Worm (Caenorhabditis elegans) whole organism, L3 larva: ENCODE results near the gene oig-3.

Source experiments
- aly-2 ChIP-seq: fragments of 150-350 bp; optimal IDR thresholded peaks from 2 replicates; lab custom pipeline; 2014; ENCODE audit warnings: missing biosample characterization, missing genetic modification characterization
- ceh-9 ChIP-seq: sonication (generic microtip); optimal IDR thresholded peaks from 2 replicates; lab custom pipeline; 2018; ENCODE audit warnings: missing biosample characterization, missing genetic modification characterization
- egl-27 ChIP-seq: sonication (generic microtip); optimal IDR thresholded peaks from 4 replicates; lab custom pipeline; 2017; ENCODE audit warnings: missing biosample characterization, missing genetic modification reagents, missing genetic modification characterization
- elt-2 ChIP-seq: sonication (generic microtip); optimal IDR thresholded peaks from 2 replicates; lab custom pipeline; 2016; ENCODE audit warnings: missing genetic modification reagents, mild to moderate bottlenecking, missing genetic modification characterization, missing compliant biosample characterization
- elt-3 ChIP-seq, 3 experiments: fragments of 150-350 bp in 1 of 3; sonication (generic microtip) in 2 of 3; optimal IDR thresholded peaks; 2 replicates in 2 of 3; 4 replicates in 1 of 3; lab custom pipeline; 2014 to 2017; ENCODE audit warnings: missing biosample characterization in 3 of 3, missing genetic modification characterization in 3 of 3
- fos-1 ChIP-seq: fragments of 150-350 bp; optimal IDR thresholded peaks from 2 replicates; lab custom pipeline; 2014; ENCODE audit warnings: missing biosample characterization, missing genetic modification characterization
- lin-39 ChIP-seq: fragments of 150-350 bp; optimal IDR thresholded peaks from 2 replicates; lab custom pipeline; 2018; ENCODE audit warnings: missing biosample characterization, missing genetic modification reagents, missing genetic modification characterization
- nhr-77 ChIP-seq: fragments of 150-350 bp; optimal IDR thresholded peaks from 2 replicates; lab custom pipeline; 2014; ENCODE audit warnings: missing biosample characterization, missing genetic modification characterization
- pha-4 ChIP-seq: fragments of 150-350 bp; optimal IDR thresholded peaks from 2 replicates; lab custom pipeline; 2014; ENCODE audit warnings: missing biosample characterization, missing genetic modification reagents, missing genetic modification characterization
- skn-1 ChIP-seq: fragments of 150-350 bp; optimal IDR thresholded peaks from 2 replicates; lab custom pipeline; 2014; ENCODE audit warnings: missing biosample characterization, missing genetic modification characterization
- snpc-4 ChIP-seq: fragments of 150-350 bp; optimal IDR thresholded peaks from 2 replicates; lab custom pipeline; 2014; ENCODE audit warnings: missing biosample characterization, missing genetic modification characterization
- unc-62 ChIP-seq: fragments of 150-350 bp; sonication (generic microtip); optimal IDR thresholded peaks from 4 replicates; lab custom pipeline; 2014; ENCODE audit warnings: missing biosample characterization, missing genetic modification reagents, missing genetic modification characterization
- ztf-11 ChIP-seq: fragments of 150-350 bp; optimal IDR thresholded peaks from 2 replicates; lab custom pipeline; 2014; ENCODE audit warnings: missing biosample characterization, missing genetic modification characterization

DNA sequence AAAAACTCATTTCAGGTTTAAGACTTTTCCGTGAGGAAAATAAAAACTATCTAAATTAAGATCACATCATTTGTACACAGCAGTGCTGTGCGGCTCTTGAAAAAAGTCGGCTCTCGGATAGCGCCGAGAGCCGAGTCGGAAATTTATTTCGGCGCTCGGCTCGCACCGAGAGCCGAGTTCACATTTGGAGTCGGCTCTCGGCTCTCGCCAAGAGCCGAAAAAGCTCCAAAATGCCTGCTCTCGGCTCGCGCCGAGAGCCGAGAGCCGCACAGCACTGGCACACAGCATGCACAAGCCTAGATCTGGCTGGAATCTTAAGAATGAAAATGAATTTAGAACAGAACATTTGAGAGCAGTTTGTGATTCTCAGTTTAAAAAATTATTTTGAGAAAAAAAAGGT is 17.5 kb downstream of the oig-3 start:
- no peak for TF ChIP-seq aly-2 (tag; lab: Kevin White, UChicago)
- TF ChIP-seq unc-62 (GFP tag; lab: Kevin White, UChicago), result no peak
- TF ChIP-seq lin-39 (tag; lab: Kevin White, UChicago), result no peak
- TF ChIP-seq snpc-4 (tag; lab: Kevin White, UChicago), result no peak
- no peak for TF ChIP-seq pha-4
- no peak for TF ChIP-seq skn-1 (tag; lab: Kevin White, UChicago)
- TF ChIP-seq fos-1 (tag; lab: Kevin White, UChicago), result no peak
- no peak for TF ChIP-seq elt-3 (tag; optimal IDR thresholded peaks at IDR 0.05; lab: Kevin White, UChicago)
- no peak for TF ChIP-seq ztf-11 (tag; lab: Kevin White, UChicago)
- no peak for TF ChIP-seq nhr-77 (tag; lab: Kevin White, UChicago)
- no peak for TF ChIP-seq egl-27 (tag; lab: Kevin White, UChicago)
- TF ChIP-seq ceh-9 (tag; lab: Kevin White, UChicago), result no peak
- TF ChIP-seq elt-2 (tag; lab: Kevin White, UChicago), result no peak
